Worm (Caenorhabditis elegans) whole organism, L3 larva: ENCODE measurements around the gene C02F5.5.

Source experiments
- pqm-1 ChIP-seq: fragments of 150-350 bp; optimal IDR thresholded peaks from 2 replicates; lab custom pipeline; 2017; ENCODE audit warnings: missing biosample characterization, missing genetic modification characterization, inconsistent platforms
- sea-2 ChIP-seq: fragments of 150-350 bp; sonication (generic microtip); optimal IDR thresholded peaks from 4 replicates; lab custom pipeline; 2014; ENCODE audit warnings: missing biosample characterization, missing genetic modification reagents, missing genetic modification characterization
- snpc-4 ChIP-seq: fragments of 150-350 bp; optimal IDR thresholded peaks from 2 replicates; lab custom pipeline; 2014; ENCODE audit warnings: missing biosample characterization, missing genetic modification characterization
- unc-39 ChIP-seq: sonication (generic microtip); optimal IDR thresholded peaks from 4 replicates; lab custom pipeline; 2017; ENCODE audit warnings: missing biosample characterization, missing genetic modification characterization
- ztf-4 ChIP-seq: fragments of 150-350 bp; optimal IDR thresholded peaks from 2 replicates; lab custom pipeline; 2014; ENCODE audit warnings: missing biosample characterization, missing genetic modification characterization

DNA sequence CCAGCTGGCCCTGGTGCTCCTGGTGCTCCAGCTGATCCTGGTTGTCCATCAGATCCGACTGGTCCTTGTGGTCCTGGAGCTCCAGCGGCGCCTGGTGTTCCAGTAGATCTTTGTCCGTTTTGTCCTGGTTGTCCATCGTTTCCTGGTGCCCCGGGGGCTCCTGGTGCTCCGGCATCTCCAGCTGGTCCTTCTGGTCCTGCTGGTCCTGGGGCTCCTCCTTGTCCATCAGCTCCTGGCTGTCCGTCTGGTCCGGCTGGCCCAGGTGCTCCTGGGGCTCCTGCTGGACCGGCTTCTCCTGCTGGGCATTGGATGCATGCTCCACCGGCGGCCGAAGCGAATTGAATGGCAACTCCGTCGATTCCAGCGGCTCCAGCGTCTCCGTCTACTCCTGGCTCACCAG is 26.6 kb downstream of the C02F5.5 start:
- TF ChIP-seq snpc-4 (tag; lab: Kevin White, UChicago) (no peak), pqm-1 (tag; lab: Kevin White, UChicago) (no peak), sea-2 (GFP tag; lab: Kevin White, UChicago) (no peak), ztf-4 (tag; lab: Kevin White, UChicago) (no peak), unc-39 (tag; lab: Kevin White, UChicago) (no peak)
